Fruit fly (Drosophila melanogaster): Measurements from ENCODE around the gene Est-6.

DNA sequence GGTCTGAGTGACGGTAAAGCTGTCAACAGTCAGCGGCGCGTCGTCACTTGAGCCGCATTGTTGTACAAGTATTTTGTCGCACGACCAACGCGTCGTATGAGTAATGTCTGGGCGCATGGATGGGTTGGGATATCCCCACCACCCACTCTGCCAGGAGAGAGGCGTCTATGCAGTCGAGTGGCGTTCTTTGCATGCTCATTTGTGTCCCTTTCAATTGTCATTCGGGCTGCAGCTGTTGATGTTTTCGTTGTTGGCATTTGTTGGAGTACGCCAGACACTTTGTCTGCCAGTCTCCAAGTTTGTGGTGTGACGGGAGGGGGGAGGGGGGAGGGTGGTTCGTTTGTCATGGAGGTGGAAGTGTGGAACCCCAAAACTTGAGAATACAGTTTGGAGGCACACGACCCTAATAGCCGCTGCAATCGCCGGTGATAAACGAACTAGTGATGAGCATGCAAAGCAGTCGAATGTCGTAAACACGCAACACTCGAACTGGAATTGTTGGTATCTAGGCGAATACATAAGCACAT lies 26.4 kb upstream of the Est-6 start:
- TF ChIP-seq CG8478 (optimal IDR thresholded peaks at IDR 0.05) (no peak), CTCF (optimal IDR thresholded peaks at IDR 0.05) (no peak)
